Worm (Caenorhabditis elegans) whole organism, young adult: Measurements from ENCODE around the gene oma-1.

Experiments
- ama-1 ChIP-seq, 3 experiments: fragments of 150-350 bp in 1 of 3; sonication (generic microtip) in 2 of 3; optimal IDR thresholded peaks; 2 replicates each; lab custom pipeline; 2014 to 2018; ENCODE audit warnings: missing biosample characterization in 2 of 3, missing genetic modification characterization in 2 of 3, missing genetic modification reagents in 2 of 3
- attf-6 ChIP-seq: fragments of 200-800 bp; sonication (Bioruptor generic); IDR thresholded peaks from 2 replicates; pipeline ENCODE4 v1.3.6; 2022; ENCODE audit warnings: missing genetic modification reagents, missing genetic modification characterization, missing compliant biosample characterization
- efl-1 ChIP-seq: fragments of 150-350 bp; optimal IDR thresholded peaks from 2 replicates; lab custom pipeline; 2014; ENCODE audit warnings: missing biosample characterization, missing genetic modification reagents, missing genetic modification characterization
- lin-35 ChIP-seq, 3 experiments: fragments of 150-350 bp in 2 of 3; sonication (generic microtip) in 1 of 3; optimal IDR thresholded peaks; 2 replicates each; lab custom pipeline; 2014 to 2018; ENCODE audit warnings: missing biosample characterization in 3 of 3, missing genetic modification characterization in 3 of 3, missing genetic modification reagents in 3 of 3
- lsl-1 ChIP-seq: fragments of 200-800 bp; sonication (Bioruptor generic); optimal IDR thresholded peaks from 2 replicates; lab custom pipeline; 2018; ENCODE audit warnings: mild to moderate bottlenecking, missing genetic modification characterization, moderate library complexity, missing compliant biosample characterization
- madf-3 ChIP-seq: fragments of 200-800 bp; sonication (Bioruptor generic); IDR thresholded peaks from 2 replicates; pipeline ENCODE4 v1.3.6; 2022; ENCODE audit warnings: missing genetic modification reagents, missing genetic modification characterization, missing compliant biosample characterization
- nhr-27 ChIP-seq: fragments of 200-800 bp; sonication (Bioruptor generic); optimal IDR thresholded peaks from 2 replicates; lab custom pipeline; 2018; ENCODE audit warnings: mild to moderate bottlenecking, missing genetic modification characterization, moderate library complexity, missing compliant biosample characterization
- rpc-1 ChIP-seq, 2 experiments: fragments of 150-350 bp in 1 of 2; sonication (generic microtip) in 1 of 2; optimal IDR thresholded peaks; 2 replicates each; lab custom pipeline; 2014 to 2018; ENCODE audit warnings: missing biosample characterization in 1 of 2, missing genetic modification characterization in 1 of 2, missing genetic modification reagents in 1 of 2, missing genotype in 1 of 2
- sea-2 ChIP-seq: fragments of 200-800 bp; sonication (Bioruptor generic); IDR thresholded peaks from 2 replicates; pipeline ENCODE4 v1.3.6; 2022; ENCODE audit warnings: missing genetic modification characterization, missing compliant biosample characterization
- zim-3 ChIP-seq: sonication (generic microtip); optimal IDR thresholded peaks from 2 replicates; lab custom pipeline; 2017; ENCODE audit warnings: mild to moderate bottlenecking, missing genetic modification characterization, moderate library complexity, missing compliant biosample characterization

- TF ChIP-seq zim-3 (no peak), efl-1 (GFP tag; lab: Kevin White, UChicago) (no peak), attf-6 (GFP tag; lab: Robert Waterston, UW) (no peak), sea-2 (GFP tag; lab: Robert Waterston, UW) (no peak), lin-35 (GFP tag; optimal IDR thresholded peaks at IDR 0.05; lab: Kevin White, UChicago) (no peak), rpc-1 (optimal IDR thresholded peaks at IDR 0.05; lab: Kevin White, UChicago) (no peak), rpc-1 (tag; optimal IDR thresholded peaks at IDR 0.05; lab: Kevin White, UChicago) (no peak), madf-3 (GFP tag; lab: Robert Waterston, UW) (no peak), ama-1 (optimal IDR thresholded peaks at IDR 0.05; lab: Kevin White, UChicago) (no peak), ama-1 (GFP tag; optimal IDR thresholded peaks at IDR 0.05; lab: Kevin White, UChicago) (no peak), nhr-27 (tag; lab: Kevin White, UChicago) (no peak), lsl-1 (GFP tag; lab: Kevin White, UChicago) (peak; percentile 5)
These were observed 12.6 kb downstream of the oma-1 start, which contains the start of gene C27B7.5 for ce11 chrIV:8901346-8901745.
